Worm (Caenorhabditis elegans): Measurements from ENCODE around the gene T03F7.7.

- TF ChIP-seq B0336.3 (GFP tag; IDR thresholded peaks at IDR 0.05), result no peak
- TF ChIP-seq F55B11.4 (tag; optimal IDR thresholded peaks at IDR 0.05; ENCODE audit: borderline replicate concordance, insufficient read depth), result no peak
- TF ChIP-seq sea-2 (GFP tag; IDR thresholded peaks at IDR 0.05), result no peak
- peak; percentile 81 for TF ChIP-seq madf-8 (GFP tag; conservative IDR thresholded peaks at IDR 0.05)
- no peak for TF ChIP-seq unc-130 (GFP tag; optimal IDR thresholded peaks at IDR 0.05)
- no peak for TF ChIP-seq Y53G8AR.9 (GFP tag; conservative IDR thresholded peaks at IDR 0.05)
- TF ChIP-seq ama-1 (optimal IDR thresholded peaks at IDR 0.05), result no peak
- no peak for TF ChIP-seq ama-1 (GFP tag; optimal IDR thresholded peaks at IDR 0.05)
- no peak for TF ChIP-seq C06A6.2 (GFP tag; conservative IDR thresholded peaks at IDR 0.05)
- TF ChIP-seq bed-1 (GFP tag; IDR thresholded peaks at IDR 0.05), result no peak
Measured at ce11 chrV:11279564-11279963, 31.7 kb upstream of the T03F7.7 start.

All from whole organism, young adult.